Worm (Caenorhabditis elegans) whole organism, late embryonic: ENCODE results near the gene plpp-1.1.

Source experiments
- C08G9.2 ChIP-seq: sonication (generic microtip); optimal IDR thresholded peaks from 2 replicates; lab custom pipeline; 2016; ENCODE audit warnings: mild to moderate bottlenecking, missing genetic modification characterization, moderate library complexity, missing compliant biosample characterization
- C38D4.7 ChIP-seq: fragments of 200-800 bp; sonication (Bioruptor generic); optimal IDR thresholded peaks from 2 replicates; lab custom pipeline; 2018; ENCODE audit warnings: mild to moderate bottlenecking, missing genetic modification characterization, moderate library complexity, missing compliant biosample characterization
- K09A11.1 ChIP-seq: sonication (generic microtip); optimal IDR thresholded peaks from 2 replicates; lab custom pipeline; 2017; ENCODE audit warnings: antibody characterized with exemption, mild to moderate bottlenecking, missing genetic modification characterization, missing compliant biosample characterization; ENCODE audit not compliant: insufficient read depth
- T23F11.4 ChIP-seq: fragments of 200-800 bp; sonication (Bioruptor generic); optimal IDR thresholded peaks from 2 replicates; lab custom pipeline; 2018; ENCODE audit warnings: mild to moderate bottlenecking, missing genetic modification characterization, missing compliant biosample characterization
- ahr-1 ChIP-seq: sonication (generic microtip); optimal IDR thresholded peaks from 2 replicates; lab custom pipeline; 2016; ENCODE audit warnings: missing genetic modification characterization, missing compliant biosample characterization
- ama-1 ChIP-seq: fragments of 150-350 bp; optimal IDR thresholded peaks from 2 replicates; lab custom pipeline; 2014
- ceh-14 ChIP-seq: sonication (generic microtip); optimal IDR thresholded peaks from 2 replicates; lab custom pipeline; 2016; ENCODE audit warnings: missing genotype, missing genetic modification characterization, missing compliant biosample characterization
- ceh-18 ChIP-seq: sonication (generic microtip); optimal IDR thresholded peaks from 2 replicates; lab custom pipeline; 2016; ENCODE audit warnings: missing genetic modification characterization, missing compliant biosample characterization
- ceh-2 ChIP-seq: sonication (generic microtip); optimal IDR thresholded peaks from 2 replicates; lab custom pipeline; 2016; ENCODE audit warnings: missing genotype, missing genetic modification characterization, missing compliant biosample characterization
- ceh-24 ChIP-seq: sonication (generic microtip); optimal IDR thresholded peaks from 2 replicates; lab custom pipeline; 2016; ENCODE audit warnings: mild to moderate bottlenecking, missing genetic modification characterization, missing compliant biosample characterization
- ceh-31 ChIP-seq: sonication (generic microtip); optimal IDR thresholded peaks from 2 replicates; lab custom pipeline; 2016; ENCODE audit warnings: missing genetic modification characterization, missing compliant biosample characterization
- ceh-48 ChIP-seq: sonication (generic microtip); optimal IDR thresholded peaks from 2 replicates; lab custom pipeline; 2016; ENCODE audit warnings: missing genetic modification characterization, inconsistent platforms, missing compliant biosample characterization
- dve-1 ChIP-seq: sonication (generic microtip); optimal IDR thresholded peaks from 2 replicates; lab custom pipeline; 2017; ENCODE audit warnings: antibody characterized with exemption, mild to moderate bottlenecking, missing genetic modification characterization, missing compliant biosample characterization
- elt-4 ChIP-seq: sonication (generic microtip); optimal IDR thresholded peaks from 2 replicates; lab custom pipeline; 2016; ENCODE audit warnings: missing genetic modification characterization, missing compliant biosample characterization
- eyg-1 ChIP-seq: sonication (generic microtip); optimal IDR thresholded peaks from 2 replicates; lab custom pipeline; 2016; ENCODE audit warnings: missing genotype, missing genetic modification characterization, missing compliant biosample characterization
- fax-1 ChIP-seq: sonication (generic microtip); optimal IDR thresholded peaks from 2 replicates; lab custom pipeline; 2016; ENCODE audit warnings: missing genotype, missing genetic modification characterization, missing compliant biosample characterization
- fkh-10 ChIP-seq: fragments of 150-350 bp; optimal IDR thresholded peaks from 2 replicates; lab custom pipeline; 2014; ENCODE audit warnings: missing biosample characterization, missing genetic modification reagents, missing genetic modification characterization
- fkh-6 ChIP-seq: sonication (generic microtip); optimal IDR thresholded peaks from 2 replicates; lab custom pipeline; 2016; ENCODE audit warnings: missing genetic modification characterization, missing compliant biosample characterization
- gmeb-2 ChIP-seq: sonication (generic microtip); optimal IDR thresholded peaks from 2 replicates; lab custom pipeline; 2016; ENCODE audit warnings: missing genetic modification characterization, inconsistent platforms, missing compliant biosample characterization
- hlh-13 ChIP-seq: fragments of 200-800 bp; sonication (Bioruptor generic); optimal IDR thresholded peaks from 2 replicates; lab custom pipeline; 2018; ENCODE audit warnings: mild to moderate bottlenecking, missing genetic modification characterization, missing compliant biosample characterization
- hlh-30 ChIP-seq: sonication (generic microtip); optimal IDR thresholded peaks from 2 replicates; lab custom pipeline; 2017; ENCODE audit warnings: antibody characterized with exemption, missing genetic modification characterization, missing compliant biosample characterization; ENCODE audit not compliant: insufficient read depth
- hlh-6 ChIP-seq: sonication (generic microtip); optimal IDR thresholded peaks from 2 replicates; lab custom pipeline; 2016; ENCODE audit warnings: missing genotype, missing genetic modification characterization, missing compliant biosample characterization
- hlh-8 ChIP-seq: sonication (generic microtip); optimal IDR thresholded peaks from 2 replicates; lab custom pipeline; 2016; ENCODE audit warnings: missing genotype, missing genetic modification characterization, missing compliant biosample characterization
- mec-3 ChIP-seq: sonication (generic microtip); optimal IDR thresholded peaks from 2 replicates; lab custom pipeline; 2016; ENCODE audit warnings: borderline replicate concordance, missing genetic modification characterization, missing compliant biosample characterization
- nfya-1 ChIP-seq: sonication (generic microtip); optimal IDR thresholded peaks from 2 replicates; lab custom pipeline; 2017; ENCODE audit warnings: missing genetic modification characterization, mild to moderate bottlenecking, missing compliant biosample characterization, antibody characterized with exemption, moderate library complexity
- npax-4 ChIP-seq: sonication (generic microtip); optimal IDR thresholded peaks from 2 replicates; lab custom pipeline; 2016; ENCODE audit warnings: missing genetic modification characterization, missing compliant biosample characterization
- odd-2 ChIP-seq: sonication (generic microtip); optimal IDR thresholded peaks from 2 replicates; lab custom pipeline; 2017; ENCODE audit warnings: antibody characterized with exemption, mild to moderate bottlenecking, missing genetic modification characterization, missing compliant biosample characterization
- pag-3 ChIP-seq: sonication (generic microtip); optimal IDR thresholded peaks from 2 replicates; lab custom pipeline; 2016; ENCODE audit warnings: missing compliant biosample characterization, missing genetic modification characterization, borderline replicate concordance
- pha-2 ChIP-seq: sonication (generic microtip); optimal IDR thresholded peaks from 2 replicates; lab custom pipeline; 2017; ENCODE audit warnings: mild to moderate bottlenecking, missing genetic modification characterization, missing compliant biosample characterization
- pha-4 ChIP-seq: fragments of 150-350 bp; optimal IDR thresholded peaks from 2 replicates; lab custom pipeline; 2018; ENCODE audit warnings: missing biosample characterization, missing genetic modification reagents, missing genetic modification characterization
- sox-2 ChIP-seq: fragments of 200-800 bp; sonication (Bioruptor generic); IDR thresholded peaks from 2 replicates; pipeline ENCODE4 v1.3.6; 2022; ENCODE audit warnings: missing genetic modification reagents, missing genetic modification characterization, missing compliant biosample characterization
- syd-9 ChIP-seq: sonication (generic microtip); optimal IDR thresholded peaks from 2 replicates; lab custom pipeline; 2016; ENCODE audit warnings: mild to moderate bottlenecking, missing genetic modification characterization, moderate library complexity, missing compliant biosample characterization
- tbx-7 ChIP-seq: sonication (generic microtip); optimal IDR thresholded peaks from 2 replicates; lab custom pipeline; 2016; ENCODE audit warnings: missing genotype, missing genetic modification characterization, missing compliant biosample characterization
- ttx-3 ChIP-seq: sonication (generic microtip); optimal IDR thresholded peaks from 2 replicates; lab custom pipeline; 2016; ENCODE audit warnings: missing genetic modification reagents, missing genetic modification characterization, missing compliant biosample characterization
- unc-55 ChIP-seq: sonication (generic microtip); optimal IDR thresholded peaks from 2 replicates; lab custom pipeline; 2017; ENCODE audit warnings: missing biosample characterization, missing genetic modification reagents, missing genetic modification characterization
- unc-86 ChIP-seq: sonication (generic microtip); optimal IDR thresholded peaks from 2 replicates; lab custom pipeline; 2016; ENCODE audit warnings: missing genetic modification characterization, missing compliant biosample characterization
- ztf-16 ChIP-seq: sonication (generic microtip); optimal IDR thresholded peaks from 2 replicates; lab custom pipeline; 2017; ENCODE audit warnings: missing genetic modification characterization, missing compliant biosample characterization

Gene plpp-1.1

DNA sequence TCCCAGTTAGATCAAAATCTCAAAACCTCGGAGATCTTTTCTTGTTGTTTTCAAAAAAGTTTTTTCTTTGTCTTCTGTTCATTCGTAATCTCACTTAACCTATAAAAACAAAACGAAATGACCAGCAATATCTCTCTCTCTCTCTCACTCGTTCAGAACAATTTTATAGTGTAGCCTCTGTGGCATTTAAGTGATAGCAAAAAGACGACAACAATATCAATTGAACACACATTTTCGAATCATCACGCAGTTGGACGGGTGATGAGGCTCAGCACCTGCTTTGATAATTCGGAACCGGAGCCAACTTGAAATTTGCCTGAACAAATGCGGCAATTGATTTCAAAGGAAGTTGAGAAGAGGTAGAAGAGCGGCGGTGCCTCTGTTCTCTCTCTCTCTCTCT lies 24.6 kb upstream of the plpp-1.1 start:
- no peak for TF ChIP-seq ceh-48 (tag; lab: Kevin White, UChicago)
- TF ChIP-seq C08G9.2 (tag; lab: Kevin White, UChicago): no peak
- no peak for TF ChIP-seq hlh-6 (tag; lab: Kevin White, UChicago)
- TF ChIP-seq hlh-13: no peak
- TF ChIP-seq pha-4: no peak
- no peak for TF ChIP-seq fkh-10

DNA sequence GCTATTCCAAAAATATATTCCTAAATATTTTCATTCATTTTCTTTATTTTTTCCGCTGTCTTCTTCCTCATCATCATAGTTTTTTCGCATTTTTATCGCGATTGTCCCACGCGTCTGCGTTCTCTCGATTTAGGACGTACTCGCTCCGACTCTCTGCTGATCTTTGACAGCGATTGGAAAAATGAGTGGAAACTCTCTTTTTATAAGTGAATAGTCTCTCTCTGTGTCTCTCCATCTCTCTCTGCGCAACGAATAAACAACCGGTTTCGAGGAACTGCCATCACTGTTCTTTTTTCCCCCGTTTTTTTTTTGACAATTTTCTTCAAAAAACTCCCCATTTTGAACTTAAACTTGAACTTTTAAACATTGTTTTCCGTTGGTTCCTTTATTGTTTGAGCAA lies 23.6 kb upstream of the plpp-1.1 start:
- no peak for TF ChIP-seq fkh-10
- no peak for TF ChIP-seq ceh-24 (tag; lab: Kevin White, UChicago)
- TF ChIP-seq odd-2 (tag; lab: Kevin White, UChicago): no peak
- no peak for TF ChIP-seq fax-1 (tag; lab: Kevin White, UChicago)
- TF ChIP-seq ztf-16 (tag; lab: Kevin White, UChicago): no peak
- TF ChIP-seq hlh-30 (tag; lab: Kevin White, UChicago): no peak
- TF ChIP-seq C38D4.7 (GFP tag; lab: Kevin White, UChicago): no peak
- TF ChIP-seq ceh-2 (tag; lab: Kevin White, UChicago): no peak
- no peak for TF ChIP-seq ama-1 (lab: Kevin White, UChicago)
- no peak for TF ChIP-seq npax-4 (tag; lab: Kevin White, UChicago)
- no peak for TF ChIP-seq ttx-3 (tag; lab: Kevin White, UChicago)
- no peak for TF ChIP-seq hlh-8
- TF ChIP-seq elt-4 (tag; lab: Kevin White, UChicago): no peak
- no peak for TF ChIP-seq pha-2 (tag; lab: Kevin White, UChicago)

DNA sequence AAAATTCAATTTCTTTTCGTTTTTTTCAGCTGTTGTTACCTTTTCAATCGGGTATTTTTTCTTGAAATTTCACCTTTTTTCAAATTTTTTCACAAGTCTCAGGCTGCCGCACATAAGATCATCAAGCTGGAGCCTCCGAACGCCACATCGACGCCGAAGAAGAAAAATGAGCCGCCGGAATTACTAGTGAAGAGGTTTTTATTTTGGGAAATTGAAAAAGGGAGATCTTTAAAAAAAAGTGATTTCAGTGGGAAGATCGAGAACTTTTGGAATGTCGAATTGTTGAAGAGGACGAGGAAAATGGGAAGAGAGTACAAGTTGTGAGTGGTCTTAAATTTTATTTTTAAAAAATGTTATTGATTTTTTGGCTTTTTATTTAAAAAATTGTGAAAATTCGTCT lies 22.3 kb upstream of the plpp-1.1 start, which contains the start of gene sea-2:
sea-2 (plus strand) TSS at position 301 of the 400 bp plus-strand sequence.
- TF ChIP-seq ztf-16 (tag; lab: Kevin White, UChicago) (no peak), ahr-1 (tag; lab: Kevin White, UChicago) (no peak), eyg-1 (no peak), ceh-48 (tag; lab: Kevin White, UChicago) (no peak), unc-86 (tag; lab: Kevin White, UChicago) (no peak), sox-2 (GFP tag; lab: Robert Waterston, UW) (no peak), ceh-31 (tag; lab: Kevin White, UChicago) (no peak), dve-1 (no peak), K09A11.1 (tag; lab: Kevin White, UChicago) (no peak), unc-55 (GFP tag; lab: Kevin White, UChicago) (no peak)

DNA sequence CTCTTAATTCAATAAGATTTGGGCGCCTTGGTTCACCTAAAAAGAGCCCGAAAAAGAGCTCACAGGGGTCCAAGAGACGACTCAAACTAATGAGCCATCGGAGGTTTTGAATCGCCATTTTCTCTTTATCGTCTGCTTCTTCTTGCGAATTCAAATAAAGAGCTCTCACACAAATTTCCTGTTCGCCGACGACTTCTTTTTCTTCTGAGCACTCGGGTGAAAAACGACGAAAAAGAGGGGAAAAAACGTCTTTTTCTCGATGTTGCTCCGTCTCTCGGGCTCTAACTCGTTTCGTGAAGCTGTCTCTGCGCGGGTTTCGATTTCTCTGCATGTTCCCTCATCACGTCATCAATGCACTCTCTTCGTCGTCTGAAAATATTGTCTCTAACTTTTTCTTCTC lies 20.7 kb upstream of the plpp-1.1 start:
- no peak for TF ChIP-seq gmeb-2 (tag; lab: Kevin White, UChicago)
- TF ChIP-seq nfya-1 (tag; lab: Kevin White, UChicago): no peak
- TF ChIP-seq odd-2 (tag; lab: Kevin White, UChicago): no peak
- TF ChIP-seq dve-1: no peak
- no peak for TF ChIP-seq tbx-7
- no peak for TF ChIP-seq ztf-16 (tag; lab: Kevin White, UChicago)
- TF ChIP-seq ceh-18: no peak
- no peak for TF ChIP-seq fkh-6
- no peak for TF ChIP-seq eyg-1
- no peak for TF ChIP-seq fkh-10
- TF ChIP-seq pag-3 (tag; lab: Kevin White, UChicago): no peak
- no peak for TF ChIP-seq T23F11.4
- TF ChIP-seq ceh-14 (tag; lab: Kevin White, UChicago): no peak
- no peak for TF ChIP-seq ahr-1 (tag; lab: Kevin White, UChicago)
- TF ChIP-seq syd-9 (tag; lab: Kevin White, UChicago): no peak
- TF ChIP-seq mec-3 (tag; lab: Kevin White, UChicago): no peak
- TF ChIP-seq ama-1 (lab: Kevin White, UChicago): no peak
- TF ChIP-seq, all 69 proteins: peak for 0
